Fruit fly (Drosophila melanogaster): ENCODE measurements around the gene Alr.

The Alr gene

DNA sequence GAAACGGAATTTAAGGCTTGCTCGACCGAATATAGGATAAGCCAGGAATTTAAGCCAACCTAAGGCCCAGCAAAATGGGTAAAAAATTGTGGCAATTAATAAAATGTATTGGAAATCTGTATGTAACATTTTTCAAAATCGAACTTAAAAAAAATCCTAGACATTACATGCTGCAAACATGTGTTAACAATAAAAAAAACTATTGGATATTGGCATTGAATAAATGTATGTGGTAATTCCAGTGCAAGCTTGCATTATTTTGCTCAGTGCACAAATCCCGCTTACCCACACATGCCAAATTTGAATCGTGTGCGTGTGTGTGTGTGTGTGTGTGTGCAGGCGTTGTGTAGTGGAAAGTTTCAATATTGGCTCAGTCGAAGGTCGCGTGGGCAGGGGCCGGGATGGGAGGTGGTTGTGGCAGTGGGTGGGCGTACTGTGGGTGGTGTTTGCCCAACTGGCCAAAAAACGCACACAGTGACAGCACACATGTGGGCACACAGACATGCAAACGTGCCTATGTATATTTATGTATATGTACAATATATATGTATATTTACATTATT, 15.4 kb downstream of the Alr start (continued):
- TF ChIP-seq pfk (GFP tag; optimal IDR thresholded peaks at IDR 0.05) (no peak), ara (GFP tag; IDR thresholded peaks at IDR 0.05) (no peak), Ets65A (GFP tag) (peak; percentile 58), dysf (GFP tag; IDR thresholded peaks at IDR 0.05) (no peak), CG2202 (tag; optimal IDR thresholded peaks at IDR 0.05) (no peak), CG11560 (tag; IDR thresholded peaks at IDR 0.05) (no peak), Xrp1 (GFP tag; IDR thresholded peaks at IDR 0.05) (peak; percentile 40; the same call in 1 of the 2 replicates), wek (GFP tag; optimal IDR thresholded peaks at IDR 0.05) (no peak), CG10959 (GFP tag; IDR thresholded peaks at IDR 0.05) (no peak), CG1233 (GFP tag; optimal IDR thresholded peaks at IDR 0.05) (no peak), Meics (GFP tag; optimal IDR thresholded peaks at IDR 0.05) (peak; percentile 30), otp (GFP tag; IDR thresholded peaks at IDR 0.05) (0 out of 3 replicates have a peak, but pooled peaks have one; percentile 11), CG6813 (GFP tag; optimal IDR thresholded peaks at IDR 0.05) (peak; percentile 11), Abd-B (GFP tag; optimal IDR thresholded peaks at IDR 0.05) (no peak), Hmr (GFP tag; optimal IDR thresholded peaks at IDR 0.05) (peak; percentile 10), Trl (optimal IDR thresholded peaks at IDR 0.05) (no peak), Trl (GFP tag; optimal IDR thresholded peaks at IDR 0.05) (peak; percentile 15), CG9437 (GFP tag; optimal IDR thresholded peaks at IDR 0.05) (no peak), CG8944 (GFP tag; optimal IDR thresholded peaks at IDR 0.05) (peak; percentile 35), lola (GFP tag; optimal IDR thresholded peaks at IDR 0.05) (no peak), CG7372 (GFP tag; IDR thresholded peaks at IDR 0.05) (no peak), ase (GFP tag; IDR thresholded peaks at IDR 0.05) (no peak), CG10979 (tag; optimal IDR thresholded peaks at IDR 0.05) (peak; percentile 20), CG30403 (GFP tag; optimal IDR thresholded peaks at IDR 0.05) (peak; percentile 32), row (GFP tag; IDR thresholded peaks at IDR 0.05) (0 out of 3 replicates have a peak, but pooled peaks have one; percentile 24), CG14710 (tag; optimal IDR thresholded peaks at IDR 0.05) (no peak), CG8281 (tag; optimal IDR thresholded peaks at IDR 0.05) (no peak), CG17328 (GFP tag; IDR thresholded peaks at IDR 0.05) (peak; percentile 18; the same call in 1 of the 2 replicates), grau (tag; optimal IDR thresholded peaks at IDR 0.05) (peak; percentile 20), zen (tag; optimal IDR thresholded peaks at IDR 0.05) (peak; percentile 5), CG9727 (GFP tag; optimal IDR thresholded peaks at IDR 0.05) (peak; percentile 53), Atf3 (GFP tag; optimal IDR thresholded peaks at IDR 0.05) (no peak), Sox102F (GFP tag; optimal IDR thresholded peaks at IDR 0.05) (peak; percentile 6), CG17612 (GFP tag; IDR thresholded peaks at IDR 0.05) (no peak), CG10267 (tag; optimal IDR thresholded peaks at IDR 0.05) (peak; percentile 2), unpg (GFP tag; optimal IDR thresholded peaks at IDR 0.05) (peak; percentile 7), CoRest (tag; optimal IDR thresholded peaks at IDR 0.05) (peak; percentile 2), crp (GFP tag; optimal IDR thresholded peaks at IDR 0.05) (no peak), CG18599 (GFP tag; optimal IDR thresholded peaks at IDR 0.05) (peak; percentile 40), Fer1 (GFP tag; optimal IDR thresholded peaks at IDR 0.05) (peak; percentile 14), vvl (GFP tag; IDR thresholded peaks at IDR 0.05) (no peak), CG30020 (tag; optimal IDR thresholded peaks at IDR 0.05) (no peak), lilli (GFP tag; optimal IDR thresholded peaks at IDR 0.05) (peak; percentile 32), chn (GFP tag; optimal IDR thresholded peaks at IDR 0.05) (peak; percentile 1), ranshi (GFP tag; IDR thresholded peaks at IDR 0.05) (no peak), Antp (GFP tag; optimal IDR thresholded peaks at IDR 0.05) (no peak), Scr (GFP tag; IDR thresholded peaks at IDR 0.05; ENCODE audit: partially characterized antibody) (no peak), tgo (GFP tag; IDR thresholded peaks at IDR 0.05) (no peak), dan (GFP tag; IDR thresholded peaks at IDR 0.05) (no peak), slbo (GFP tag; IDR thresholded peaks at IDR 0.05) (peak; percentile 45; the same call in 1 of the 2 replicates)
